Worm (Caenorhabditis elegans) whole organism, young adult: ENCODE measurements around the gene srh-290.

Source experiments
- B0019.2 ChIP-seq: fragments of 200-800 bp; sonication (Bioruptor generic); conservative IDR thresholded peaks from 2 replicates; pipeline ENCODE4 v1.3.6; 2022; ENCODE audit warnings: missing genetic modification reagents, missing genetic modification characterization, missing compliant biosample characterization
- B0035.1 ChIP-seq: sonication (generic microtip); optimal IDR thresholded peaks from 2 replicates; lab custom pipeline; 2016; ENCODE audit warnings: missing genetic modification characterization, mild to moderate bottlenecking, missing compliant biosample characterization, missing genotype, missing genetic modification reagents
- B0261.1 ChIP-seq: sonication (generic microtip); optimal IDR thresholded peaks from 2 replicates; lab custom pipeline; 2016; ENCODE audit warnings: mild to moderate bottlenecking, missing genetic modification characterization, moderate library complexity, missing compliant biosample characterization
- F37B4.10 ChIP-seq: fragments of 200-800 bp; sonication (Bioruptor generic); IDR thresholded peaks from 2 replicates; pipeline ENCODE4 v1.3.6; 2022; ENCODE audit warnings: missing genetic modification characterization, missing compliant biosample characterization
- F52B5.7 ChIP-seq: sonication (generic microtip); optimal IDR thresholded peaks from 2 replicates; lab custom pipeline; 2016; ENCODE audit warnings: mild to moderate bottlenecking, missing genetic modification characterization, missing compliant biosample characterization
- Y53F4B.3 ChIP-seq: fragments of 200-800 bp; sonication (Bioruptor generic); IDR thresholded peaks from 2 replicates; pipeline ENCODE4 v1.3.6; 2022; ENCODE audit warnings: missing genetic modification reagents, missing genetic modification characterization, missing compliant biosample characterization
- ZK185.1 ChIP-seq: sonication (generic microtip); optimal IDR thresholded peaks from 2 replicates; lab custom pipeline; 2016; ENCODE audit warnings: mild to moderate bottlenecking, missing genetic modification characterization, missing compliant biosample characterization; ENCODE audit not compliant: poor library complexity, severe bottlenecking
- akir-1 ChIP-seq: fragments of 200-800 bp; sonication (Bioruptor generic); optimal IDR thresholded peaks from 2 replicates; lab custom pipeline; 2018; ENCODE audit warnings: mild to moderate bottlenecking, missing genetic modification characterization, moderate library complexity, missing compliant biosample characterization
- bed-1 ChIP-seq: fragments of 200-800 bp; sonication (Bioruptor generic); IDR thresholded peaks from 2 replicates; pipeline ENCODE4 v1.3.6; 2022; ENCODE audit warnings: missing genetic modification reagents, missing genetic modification characterization, missing compliant biosample characterization
- ceh-27 ChIP-seq: fragments of 200-800 bp; sonication (Bioruptor generic); optimal IDR thresholded peaks from 2 replicates; lab custom pipeline; 2018; ENCODE audit warnings: mild to moderate bottlenecking, missing genetic modification characterization, moderate library complexity, missing compliant biosample characterization
- ceh-58 ChIP-seq: fragments of 200-800 bp; sonication (Bioruptor generic); IDR thresholded peaks from 2 replicates; pipeline ENCODE4 v1.3.6; 2022; ENCODE audit warnings: missing genetic modification characterization, missing compliant biosample characterization
- ceh-91 ChIP-seq: fragments of 200-800 bp; sonication (Bioruptor generic); IDR thresholded peaks from 2 replicates; pipeline ENCODE4 v1.3.6; 2022; ENCODE audit warnings: missing genetic modification reagents, missing genetic modification characterization, missing compliant biosample characterization
- dox-1 ChIP-seq: fragments of 200-800 bp; sonication (Bioruptor generic); IDR thresholded peaks from 2 replicates; pipeline ENCODE4 v1.3.6; 2022; ENCODE audit warnings: missing genetic modification reagents, missing genetic modification characterization, missing compliant biosample characterization
- efl-1 ChIP-seq: fragments of 150-350 bp; optimal IDR thresholded peaks from 2 replicates; lab custom pipeline; 2014; ENCODE audit warnings: missing biosample characterization, missing genetic modification reagents, missing genetic modification characterization
- egl-18 ChIP-seq: fragments of 200-800 bp; sonication (Bioruptor generic); IDR thresholded peaks from 2 replicates; pipeline ENCODE4 v1.3.6; 2022; ENCODE audit warnings: missing genetic modification reagents, missing genetic modification characterization, missing compliant biosample characterization
- egrh-3 ChIP-seq: fragments of 200-800 bp; sonication (Bioruptor generic); IDR thresholded peaks from 2 replicates; pipeline ENCODE4 v1.3.6; 2022; ENCODE audit warnings: missing genetic modification reagents, missing genetic modification characterization, missing compliant biosample characterization
- ekl-4 ChIP-seq: fragments of 200-800 bp; sonication (Bioruptor generic); IDR thresholded peaks from 2 replicates; pipeline ENCODE4 v1.3.6; 2022; ENCODE audit warnings: missing genetic modification reagents, missing genetic modification characterization, missing compliant biosample characterization
- fkh-3 ChIP-seq: sonication (generic microtip); optimal IDR thresholded peaks from 2 replicates; lab custom pipeline; 2016; ENCODE audit warnings: mild to moderate bottlenecking, missing genetic modification characterization, missing compliant biosample characterization
- gei-17 ChIP-seq: fragments of 200-800 bp; sonication (Bioruptor generic); optimal IDR thresholded peaks from 2 replicates; lab custom pipeline; 2018; ENCODE audit warnings: mild to moderate bottlenecking, missing genetic modification characterization, missing compliant biosample characterization
- lag-1 ChIP-seq: fragments of 200-800 bp; sonication (Bioruptor generic); IDR thresholded peaks from 2 replicates; pipeline ENCODE4 v1.3.6; 2022; ENCODE audit warnings: missing genetic modification reagents, missing genetic modification characterization, missing compliant biosample characterization
- let-526 ChIP-seq: fragments of 200-800 bp; sonication (Bioruptor generic); IDR thresholded peaks from 2 replicates; pipeline ENCODE4 v1.3.6; 2022; ENCODE audit warnings: missing genetic modification reagents, missing genetic modification characterization, missing compliant biosample characterization
- lin-26 ChIP-seq: fragments of 200-800 bp; sonication (Bioruptor generic); IDR thresholded peaks from 2 replicates; pipeline ENCODE4 v1.3.6; 2022; ENCODE audit warnings: missing genetic modification reagents, missing genetic modification characterization, missing compliant biosample characterization
- lir-1 ChIP-seq: fragments of 200-800 bp; sonication (Bioruptor generic); conservative IDR thresholded peaks from 2 replicates; pipeline ENCODE4 v1.3.6; 2022; ENCODE audit warnings: missing genetic modification reagents, missing genetic modification characterization, missing compliant biosample characterization
- madf-6 ChIP-seq: fragments of 200-800 bp; sonication (Bioruptor generic); IDR thresholded peaks from 2 replicates; pipeline ENCODE4 v1.3.6; 2022; ENCODE audit warnings: missing genetic modification reagents, missing genetic modification characterization, missing compliant biosample characterization
- mes-4 ChIP-seq: sonication (generic microtip); optimal IDR thresholded peaks from 2 replicates; lab custom pipeline; 2016; ENCODE audit warnings: missing genotype, missing genetic modification characterization, missing compliant biosample characterization
- mxl-1 ChIP-seq: sonication (generic microtip); optimal IDR thresholded peaks from 2 replicates; lab custom pipeline; 2016; ENCODE audit warnings: missing genetic modification characterization, missing compliant biosample characterization
- nfyb-1 ChIP-seq: fragments of 200-800 bp; sonication (Bioruptor generic); IDR thresholded peaks from 2 replicates; pipeline ENCODE4 v1.3.6; 2022; ENCODE audit warnings: missing genetic modification reagents, missing genetic modification characterization, missing compliant biosample characterization
- nhr-179 ChIP-seq: sonication (generic microtip); optimal IDR thresholded peaks from 2 replicates; lab custom pipeline; 2016; ENCODE audit warnings: mild to moderate bottlenecking, missing genetic modification characterization, missing compliant biosample characterization
- nhr-80 ChIP-seq: sonication (generic microtip); optimal IDR thresholded peaks from 2 replicates; lab custom pipeline; 2016; ENCODE audit warnings: missing genetic modification characterization, missing compliant biosample characterization
- nhr-90 ChIP-seq: sonication (generic microtip); optimal IDR thresholded peaks from 2 replicates; lab custom pipeline; 2016; ENCODE audit warnings: missing genotype, mild to moderate bottlenecking, missing genetic modification characterization, missing compliant biosample characterization
- pbrm-1 ChIP-seq: fragments of 200-800 bp; sonication (Bioruptor generic); IDR thresholded peaks from 2 replicates; pipeline ENCODE4 v1.3.6; 2022; ENCODE audit warnings: missing genetic modification reagents, missing genetic modification characterization, missing compliant biosample characterization
- rpc-1 ChIP-seq, 2 experiments: fragments of 150-350 bp in 1 of 2; sonication (generic microtip) in 1 of 2; optimal IDR thresholded peaks; 2 replicates each; lab custom pipeline; 2014 to 2018; ENCODE audit warnings: missing biosample characterization in 1 of 2, missing genetic modification characterization in 1 of 2, missing genetic modification reagents in 1 of 2, missing genotype in 1 of 2
- sea-2 ChIP-seq: fragments of 200-800 bp; sonication (Bioruptor generic); IDR thresholded peaks from 2 replicates; pipeline ENCODE4 v1.3.6; 2022; ENCODE audit warnings: missing genetic modification characterization, missing compliant biosample characterization
- snpc-1.3 ChIP-seq: sonication (generic microtip); optimal IDR thresholded peaks from 2 replicates; lab custom pipeline; 2017; ENCODE audit warnings: missing genetic modification characterization, mild to moderate bottlenecking, missing compliant biosample characterization, antibody characterized with exemption, moderate library complexity, missing genotype, missing genetic modification reagents; ENCODE audit not compliant: insufficient read depth
- snpc-3.4 ChIP-seq: sonication (generic microtip); optimal IDR thresholded peaks from 2 replicates; lab custom pipeline; 2017; ENCODE audit warnings: missing genetic modification characterization, mild to moderate bottlenecking, missing compliant biosample characterization, antibody characterized with exemption, moderate library complexity, missing genotype, missing genetic modification reagents
- snpc-4 ChIP-seq, 5 experiments: fragments of 150-350 bp in 1 of 5; sonication (generic microtip) in 4 of 5; optimal IDR thresholded peaks; 2 replicates each; lab custom pipeline; 2014 to 2018; ENCODE audit warnings: missing genetic modification characterization in 5 of 5, missing biosample characterization in 3 of 5, antibody characterized with exemption in 2 of 5, mild to moderate bottlenecking in 2 of 5, missing compliant biosample characterization in 2 of 5, missing genotype in 2 of 5, moderate library complexity in 2 of 5, missing genetic modification reagents in 1 of 5
- tbp1 ChIP-seq: fragments of 200-800 bp; sonication (Bioruptor generic); optimal IDR thresholded peaks from 2 replicates; lab custom pipeline; 2018; ENCODE audit warnings: mild to moderate bottlenecking, missing genetic modification characterization, missing compliant biosample characterization
- unc-62 ChIP-seq: fragments of 150-350 bp; optimal IDR thresholded peaks from 2 replicates; lab custom pipeline; 2014; ENCODE audit warnings: missing biosample characterization, missing genetic modification reagents, missing genetic modification characterization
- ztf-18 ChIP-seq: sonication (generic microtip); optimal IDR thresholded peaks from 2 replicates; lab custom pipeline; 2016; ENCODE audit warnings: missing genotype, mild to moderate bottlenecking, missing genetic modification characterization, missing compliant biosample characterization
- ztf-22 ChIP-seq: fragments of 200-800 bp; sonication (Bioruptor generic); optimal IDR thresholded peaks from 2 replicates; lab custom pipeline; 2018; ENCODE audit warnings: mild to moderate bottlenecking, missing genetic modification characterization, moderate library complexity, missing compliant biosample characterization
- ztf-26 ChIP-seq: sonication (generic microtip); optimal IDR thresholded peaks from 2 replicates; lab custom pipeline; 2017; ENCODE audit warnings: missing genetic modification characterization, missing compliant biosample characterization

srh-290 gene

ce11 chrV:17767768-17768167 lies 22.5 kb upstream of the srh-290 start:
- TF ChIP-seq tbp1 (GFP tag; lab: Kevin White, UChicago) (peak; percentile 74), B0261.1 (tag; lab: Kevin White, UChicago) (peak; percentile 29), lin-26 (GFP tag; lab: Robert Waterston, UW) (0 out of 2 replicates have a peak, but pooled peaks have one; percentile 32), unc-62 (no peak), rpc-1 (optimal IDR thresholded peaks at IDR 0.05; lab: Kevin White, UChicago) (no peak), rpc-1 (tag; optimal IDR thresholded peaks at IDR 0.05; lab: Kevin White, UChicago) (peak; percentile 61), ceh-27 (GFP tag; lab: Kevin White, UChicago) (no peak), let-526 (no peak), egl-18 (no peak), sea-2 (GFP tag; lab: Robert Waterston, UW) (no peak)

ce11 chrV:17773108-17773507 lies 17.2 kb upstream of the srh-290 start, which contains the start of gene sre-21:
Gene sre-21 (minus strand): TSS chrV:17773208.
- TF ChIP-seq egrh-3 (no peak), ztf-18 (tag; lab: Kevin White, UChicago) (no peak), nfyb-1 (GFP tag; lab: Robert Waterston, UW) (no peak), Y53F4B.3 (no peak), mxl-1 (no peak), let-526 (no peak), fkh-3 (tag; lab: Kevin White, UChicago) (no peak)

ce11 chrV:17777127-17777526 lies 13.2 kb upstream of the srh-290 start, which contains the start of gene ddo-1:
Gene ddo-1 (minus strand): TSS chrV:17777227.
- no peak for TF ChIP-seq ekl-4 (GFP tag; lab: Robert Waterston, UW)
- no peak for TF ChIP-seq nhr-179 (tag; lab: Kevin White, UChicago)
- TF ChIP-seq ceh-91 (GFP tag; lab: Robert Waterston, UW), result no peak
- no peak for TF ChIP-seq dox-1 (GFP tag; lab: Robert Waterston, UW)
- no peak for TF ChIP-seq lag-1 (GFP tag; lab: Robert Waterston, UW)

ce11 chrV:17777624-17778023 lies 12.7 kb upstream of the srh-290 start, which contains the start of gene C47A10.12:
Gene C47A10.12 (plus strand): TSS chrV:17777924.
- no peak for TF ChIP-seq ztf-22 (GFP tag; lab: Kevin White, UChicago)
- no peak for TF ChIP-seq ZK185.1 (tag; lab: Kevin White, UChicago)
- TF ChIP-seq akir-1 (GFP tag; lab: Kevin White, UChicago), result no peak
- TF ChIP-seq egrh-3, result no peak
- no peak for TF ChIP-seq mxl-1
- TF ChIP-seq snpc-3.4 (tag; lab: Kevin White, UChicago), result no peak
- no peak for TF ChIP-seq nhr-90 (tag; lab: Kevin White, UChicago)
- TF ChIP-seq B0019.2 (GFP tag; lab: Robert Waterston, UW), result no peak
- TF ChIP-seq F37B4.10 (GFP tag; lab: Robert Waterston, UW), result no peak
- TF ChIP-seq lir-1 (GFP tag; lab: Robert Waterston, UW), result no peak
- no peak for TF ChIP-seq F52B5.7 (tag; lab: Kevin White, UChicago)
- no peak for TF ChIP-seq mes-4 (tag; lab: Kevin White, UChicago)
- no peak for TF ChIP-seq pbrm-1
- TF ChIP-seq B0035.1 (tag; lab: Kevin White, UChicago), result no peak
- TF ChIP-seq efl-1 (GFP tag; lab: Kevin White, UChicago), result no peak

ce11 chrV:17780285-17780684 lies 10.0 kb upstream of the srh-290 start:
- TF ChIP-seq madf-6 (GFP tag; lab: Robert Waterston, UW), result no peak
- no peak for TF ChIP-seq ceh-58 (GFP tag; lab: Robert Waterston, UW)
- no peak for TF ChIP-seq ztf-26 (tag; lab: Kevin White, UChicago)
- no peak for TF ChIP-seq snpc-3.4 (tag; lab: Kevin White, UChicago)
- TF ChIP-seq snpc-4 (GFP tag; optimal IDR thresholded peaks at IDR 0.05; lab: Kevin White, UChicago), result no peak
- TF ChIP-seq snpc-4 (tag; optimal IDR thresholded peaks at IDR 0.05; lab: Kevin White, UChicago), result peak in 1 of 4 experiments; percentile 10
- no peak for TF ChIP-seq gei-17
- TF ChIP-seq F52B5.7 (tag; lab: Kevin White, UChicago), result no peak
- peak; percentile 56 for TF ChIP-seq nhr-80 (tag; lab: Kevin White, UChicago)
- TF ChIP-seq unc-62, result no peak
- no peak for TF ChIP-seq nhr-90 (tag; lab: Kevin White, UChicago)
- no peak for TF ChIP-seq bed-1 (GFP tag; lab: Robert Waterston, UW)
- no peak for TF ChIP-seq snpc-1.3
